Worm (Caenorhabditis elegans) whole organism, L1 larva: ENCODE results near the gene eco-1.

ENCODE experiments used
- C16A3.4 ChIP-seq: fragments of 150-350 bp; optimal IDR thresholded peaks from 2 replicates; lab custom pipeline; 2014; ENCODE audit warnings: missing biosample characterization, missing genetic modification characterization
- Y116A8C.19 ChIP-seq: sonication (generic microtip); optimal IDR thresholded peaks from 2 replicates; lab custom pipeline; 2016; ENCODE audit warnings: missing compliant biosample characterization, missing genetic modification characterization, borderline replicate concordance
- aly-2 ChIP-seq: fragments of 150-350 bp; optimal IDR thresholded peaks from 2 replicates; lab custom pipeline; 2014; ENCODE audit warnings: missing biosample characterization, missing genetic modification characterization
- ama-1 ChIP-seq: fragments of 150-350 bp; optimal IDR thresholded peaks from 2 replicates; lab custom pipeline; 2014
- blmp-1 ChIP-seq: fragments of 150-350 bp; optimal IDR thresholded peaks from 2 replicates; lab custom pipeline; 2014; ENCODE audit warnings: missing biosample characterization, missing genetic modification characterization
- dsc-1 ChIP-seq: sonication (generic microtip); optimal IDR thresholded peaks from 2 replicates; lab custom pipeline; 2016; ENCODE audit warnings: mild to moderate bottlenecking, missing genetic modification characterization, missing compliant biosample characterization
- efl-1 ChIP-seq, 4 experiments: fragments of 150-350 bp; optimal IDR thresholded peaks in 3 of 4; peaks in 1 of 4; 1 replicate in 1 of 4; 2 replicates in 3 of 4; lab custom pipeline; 2014; ENCODE audit warnings: missing biosample characterization in 2 of 4, missing genetic modification characterization in 2 of 4, missing genetic modification reagents in 2 of 4
- elt-2 ChIP-seq: sonication (generic microtip); optimal IDR thresholded peaks from 2 replicates; lab custom pipeline; 2016; ENCODE audit warnings: missing genetic modification characterization, mild to moderate bottlenecking, inconsistent platforms, missing compliant biosample characterization, missing genetic modification reagents
- ets-5 ChIP-seq: fragments of 200-800 bp; sonication (Bioruptor generic); IDR thresholded peaks from 2 replicates; pipeline ENCODE4 v1.3.6; 2022; ENCODE audit warnings: missing genetic modification characterization, missing compliant biosample characterization
- grh-1 ChIP-seq: fragments of 200-800 bp; sonication (Bioruptor generic); IDR thresholded peaks from 2 replicates; pipeline ENCODE4 v1.3.6; 2022; ENCODE audit warnings: missing genetic modification reagents, missing genetic modification characterization, missing compliant biosample characterization
- irx-1 ChIP-seq: sonication (generic microtip); optimal IDR thresholded peaks from 2 replicates; lab custom pipeline; 2016; ENCODE audit warnings: missing genetic modification characterization, missing compliant biosample characterization
- lin-14 ChIP-seq: fragments of 200-800 bp; sonication (Bioruptor generic); optimal IDR thresholded peaks from 2 replicates; lab custom pipeline; 2018; ENCODE audit warnings: mild to moderate bottlenecking, missing genetic modification characterization, moderate library complexity, missing compliant biosample characterization
- lsy-2 ChIP-seq, 2 experiments: fragments of 150-350 bp; optimal IDR thresholded peaks; 2 replicates each; lab custom pipeline; 2014; ENCODE audit warnings: missing biosample characterization in 2 of 2, missing genetic modification characterization in 2 of 2
- mdl-1 ChIP-seq, 2 experiments: fragments of 150-350 bp; optimal IDR thresholded peaks; 2 replicates each; lab custom pipeline; 2014 to 2017; ENCODE audit warnings: missing biosample characterization in 2 of 2, missing genetic modification characterization in 2 of 2, inconsistent platforms in 1 of 2
- mep-1 ChIP-seq: fragments of 150-350 bp; optimal IDR thresholded peaks from 2 replicates; lab custom pipeline; 2014; ENCODE audit warnings: missing biosample characterization, missing genetic modification characterization
- nhr-11 ChIP-seq: fragments of 150-350 bp; optimal IDR thresholded peaks from 2 replicates; lab custom pipeline; 2014; ENCODE audit warnings: missing biosample characterization, missing genetic modification characterization
- nhr-12 ChIP-seq: sonication (generic microtip); optimal IDR thresholded peaks from 2 replicates; lab custom pipeline; 2017; ENCODE audit warnings: missing biosample characterization, missing genetic modification characterization
- nhr-19 ChIP-seq: fragments of 200-800 bp; sonication (Bioruptor generic); conservative IDR thresholded peaks from 2 replicates; pipeline ENCODE4 v1.3.6; 2022; ENCODE audit warnings: missing genetic modification characterization, missing compliant biosample characterization
- nhr-71 ChIP-seq: sonication (generic microtip); optimal IDR thresholded peaks from 2 replicates; lab custom pipeline; 2016; ENCODE audit warnings: mild to moderate bottlenecking, missing genetic modification characterization, moderate library complexity, missing compliant biosample characterization
- nhr-85 ChIP-seq: sonication (generic microtip); peaks from one replicate; lab custom pipeline; 2016; ENCODE audit warnings: missing genetic modification characterization, inconsistent platforms, missing compliant biosample characterization
- nhr-90 ChIP-seq: sonication (generic microtip); optimal IDR thresholded peaks from 2 replicates; lab custom pipeline; 2016; ENCODE audit warnings: mild to moderate bottlenecking, missing genetic modification characterization, missing compliant biosample characterization; ENCODE audit not compliant: poor library complexity
- pqm-1 ChIP-seq: sonication (generic microtip); optimal IDR thresholded peaks from 3 replicates; lab custom pipeline; 2017; ENCODE audit warnings: missing biosample characterization, missing genetic modification characterization
- rnt-1 ChIP-seq: sonication (generic microtip); optimal IDR thresholded peaks from 2 replicates; lab custom pipeline; 2016; ENCODE audit warnings: mild to moderate bottlenecking, missing genetic modification characterization, moderate library complexity, missing compliant biosample characterization
- skn-1 ChIP-seq: fragments of 150-350 bp; optimal IDR thresholded peaks from 2 replicates; lab custom pipeline; 2014; ENCODE audit warnings: missing biosample characterization, missing genetic modification characterization
- snpc-4 ChIP-seq: fragments of 150-350 bp; optimal IDR thresholded peaks from 2 replicates; lab custom pipeline; 2014; ENCODE audit warnings: missing biosample characterization, missing genetic modification characterization
- snu-23 ChIP-seq: sonication (generic microtip); optimal IDR thresholded peaks from 2 replicates; lab custom pipeline; 2016; ENCODE audit warnings: missing genetic modification characterization, missing compliant biosample characterization
- sox-4 ChIP-seq: sonication (generic microtip); optimal IDR thresholded peaks from 2 replicates; lab custom pipeline; 2016; ENCODE audit warnings: missing genetic modification characterization, missing compliant biosample characterization
- tbx-2 ChIP-seq: sonication (generic microtip); optimal IDR thresholded peaks from 2 replicates; lab custom pipeline; 2016; ENCODE audit warnings: missing genetic modification characterization, missing compliant biosample characterization
- tlp-1 ChIP-seq: fragments of 150-350 bp; optimal IDR thresholded peaks from 2 replicates; lab custom pipeline; 2014; ENCODE audit warnings: missing biosample characterization, missing genetic modification characterization
- unc-130 ChIP-seq: fragments of 150-350 bp; optimal IDR thresholded peaks from 2 replicates; lab custom pipeline; 2017; ENCODE audit warnings: missing biosample characterization, missing genetic modification characterization, inconsistent platforms
- unc-98 ChIP-seq: fragments of 200-800 bp; sonication (Bioruptor generic); IDR thresholded peaks from 2 replicates; pipeline ENCODE4 v1.3.6; 2022; ENCODE audit warnings: missing genetic modification characterization, missing compliant biosample characterization
- xbp-1 ChIP-seq: sonication (generic microtip); optimal IDR thresholded peaks from 2 replicates; lab custom pipeline; 2016; ENCODE audit warnings: missing genetic modification characterization, missing compliant biosample characterization
- zag-1 ChIP-seq: fragments of 150-350 bp; optimal IDR thresholded peaks from 2 replicates; lab custom pipeline; 2014; ENCODE audit warnings: missing biosample characterization, missing genetic modification characterization
- ztf-4 ChIP-seq: fragments of 150-350 bp; optimal IDR thresholded peaks from 2 replicates; lab custom pipeline; 2014; ENCODE audit warnings: missing biosample characterization, missing genetic modification characterization

The eco-1 gene

ce11 chrIII:7335220-7335619, 23.7 kb downstream of the eco-1 start, which contains the start of gene F56C9.10 (continued):
- TF ChIP-seq Y116A8C.19 (tag; lab: Kevin White, UChicago) (no peak), lsy-2 (tag; optimal IDR thresholded peaks at IDR 0.05; lab: Kevin White, UChicago) (peak; percentile 92 to 96), unc-130 (tag; lab: Kevin White, UChicago) (peak; percentile 78), zag-1 (tag; lab: Kevin White, UChicago) (no peak), sox-4 (tag; lab: Kevin White, UChicago) (peak; percentile 43), irx-1 (peak; percentile 60)

- TF ChIP-seq mep-1 (tag; lab: Kevin White, UChicago) (peak; percentile 8), rnt-1 (tag; lab: Kevin White, UChicago) (peak; percentile 29), blmp-1 (tag; lab: Kevin White, UChicago) (peak; percentile 50), snu-23 (GFP tag; lab: Kevin White, UChicago) (peak; percentile 14), snpc-4 (tag; lab: Kevin White, UChicago) (peak; percentile 69), skn-1 (tag; lab: Kevin White, UChicago) (peak; percentile 40), nhr-71 (tag; lab: Kevin White, UChicago) (peak; percentile 17), lin-14 (peak; percentile 32), nhr-85 (peak; percentile 1)
Measured at ce11 chrIII:7333906-7334531, 24.9 kb downstream of the eco-1 start.

DNA sequence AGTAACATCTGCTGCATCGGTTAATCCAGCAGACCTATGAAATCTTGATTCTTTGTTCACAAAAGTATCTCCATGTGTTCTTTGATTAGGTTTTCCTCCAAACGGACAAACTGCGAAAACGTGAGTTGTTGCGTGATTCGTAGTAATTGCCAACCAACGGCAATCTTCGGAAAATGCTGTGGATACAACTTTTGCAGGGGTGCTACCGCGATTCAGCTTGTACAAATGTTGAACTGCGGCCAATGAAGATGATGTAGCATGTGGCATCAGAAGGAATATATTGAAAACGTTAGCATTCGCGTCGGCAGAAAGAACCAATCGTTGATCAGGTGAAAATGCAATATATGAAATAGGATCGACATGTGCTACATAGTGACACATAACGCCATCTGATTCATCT, 27.2 kb downstream of the eco-1 start:
- TF ChIP-seq nhr-85 (peak; percentile 56), tbx-2 (tag; lab: Kevin White, UChicago) (no peak)

DNA sequence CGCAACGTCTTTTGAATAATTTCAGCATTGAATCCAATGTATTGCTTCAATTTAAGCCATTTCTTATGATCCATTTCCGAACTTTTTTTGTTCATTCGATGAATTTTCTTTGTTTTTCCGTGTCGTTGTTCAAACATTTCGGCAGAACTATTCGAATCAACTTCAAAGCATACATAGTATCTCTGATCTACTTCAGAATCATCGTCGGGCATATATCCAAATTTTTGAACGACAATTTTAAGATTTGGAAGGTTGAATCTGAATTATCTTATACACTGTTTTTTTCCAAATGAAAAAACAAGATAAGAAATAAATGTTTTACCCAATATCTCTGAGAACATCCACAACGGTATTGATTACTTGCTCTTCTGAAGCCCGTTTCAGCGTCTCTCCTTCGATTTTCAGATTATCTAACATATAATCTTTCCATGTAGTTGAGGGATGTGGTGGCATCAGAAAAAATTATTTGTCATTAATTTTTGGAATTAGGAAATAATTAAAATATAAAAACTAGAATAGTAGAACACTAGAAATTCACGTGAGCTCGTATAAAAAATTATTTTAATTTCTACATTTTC, 29.7 kb downstream of the eco-1 start, which contains the start of gene lab-2:
TSS of gene lab-2 (minus strand) at position 453 of the 578 bp plus-strand sequence.
- peak; percentile 11 for TF ChIP-seq elt-2 (tag; lab: Kevin White, UChicago)
- peak; percentile 22 for TF ChIP-seq nhr-90
- TF ChIP-seq efl-1 (optimal IDR thresholded peaks at IDR 0.05; lab: Kevin White, UChicago), result no peak
- TF ChIP-seq efl-1 (GFP tag; optimal IDR thresholded peaks at IDR 0.05 in 1 of 2; lab: Kevin White, UChicago), result peak in 1 of 2 experiments; percentile 78
- TF ChIP-seq nhr-11 (tag; lab: Kevin White, UChicago), result no peak
- no peak for TF ChIP-seq dsc-1 (tag; lab: Kevin White, UChicago)
- TF ChIP-seq nhr-85, result no peak
- no peak for TF ChIP-seq zag-1 (tag; lab: Kevin White, UChicago)
- no peak for TF ChIP-seq nhr-19 (GFP tag; lab: Robert Waterston, UW)
- TF ChIP-seq lin-14, result no peak
- no peak for TF ChIP-seq xbp-1 (tag; lab: Kevin White, UChicago)
- peak; percentile 22 for TF ChIP-seq aly-2 (tag; lab: Kevin White, UChicago)
- TF ChIP-seq tlp-1 (tag; lab: Kevin White, UChicago), result no peak
- no peak for TF ChIP-seq mdl-1 (tag; optimal IDR thresholded peaks at IDR 0.05; lab: Kevin White, UChicago)
- TF ChIP-seq grh-1 (GFP tag; lab: Robert Waterston, UW), result no peak
- TF ChIP-seq ama-1 (lab: Kevin White, UChicago), result peak; percentile 79
- TF ChIP-seq ztf-4 (tag; lab: Kevin White, UChicago), result peak; percentile 49
- TF ChIP-seq C16A3.4 (tag; lab: Kevin White, UChicago), result peak; percentile 7
- TF ChIP-seq ets-5 (GFP tag; lab: Robert Waterston, UW), result no peak

DNA sequence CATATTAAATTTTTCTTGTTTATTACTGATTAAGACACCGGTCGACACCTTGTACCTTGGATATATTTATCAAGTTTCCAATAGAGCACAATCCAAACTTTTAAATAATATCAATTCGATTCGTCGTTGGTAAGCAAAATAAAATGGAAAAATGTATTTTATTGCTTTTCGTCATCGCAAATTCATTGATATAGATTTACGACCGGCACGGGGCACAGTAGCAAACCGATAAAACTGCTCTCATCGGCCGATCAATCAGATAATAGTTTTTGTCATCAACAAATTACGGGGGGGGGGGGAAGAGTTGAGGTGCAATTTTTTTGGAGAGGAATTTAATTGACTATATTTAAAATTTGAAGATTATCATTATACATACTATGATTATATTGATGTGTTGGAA, 35.6 kb downstream of the eco-1 start:
- TF ChIP-seq nhr-12 (tag; lab: Kevin White, UChicago), result no peak
- TF ChIP-seq grh-1 (GFP tag; lab: Robert Waterston, UW), result no peak
- no peak for TF ChIP-seq ztf-4 (tag; lab: Kevin White, UChicago)
- TF ChIP-seq skn-1 (tag; lab: Kevin White, UChicago), result no peak
- TF ChIP-seq unc-98 (GFP tag; lab: Robert Waterston, UW), result no peak
- TF ChIP-seq pqm-1 (tag; lab: Kevin White, UChicago), result no peak
- no peak for TF ChIP-seq ets-5 (GFP tag; lab: Robert Waterston, UW)
- TF ChIP-seq, all 84 proteins: peak for 0
